Worm (Caenorhabditis elegans) whole organism, L4/young adult: ENCODE results near the gene srw-14.

Source experiments
- W03F9.2 ChIP-seq: fragments of 150-350 bp; optimal IDR thresholded peaks from 2 replicates; lab custom pipeline; 2014; ENCODE audit warnings: missing biosample characterization, missing genetic modification characterization
- him-1 ChIP-seq: sonication (generic microtip); optimal IDR thresholded peaks from 2 replicates; lab custom pipeline; 2016; ENCODE audit warnings: missing genotype, missing genetic modification reagents, missing genetic modification characterization, missing compliant biosample characterization

DNA sequence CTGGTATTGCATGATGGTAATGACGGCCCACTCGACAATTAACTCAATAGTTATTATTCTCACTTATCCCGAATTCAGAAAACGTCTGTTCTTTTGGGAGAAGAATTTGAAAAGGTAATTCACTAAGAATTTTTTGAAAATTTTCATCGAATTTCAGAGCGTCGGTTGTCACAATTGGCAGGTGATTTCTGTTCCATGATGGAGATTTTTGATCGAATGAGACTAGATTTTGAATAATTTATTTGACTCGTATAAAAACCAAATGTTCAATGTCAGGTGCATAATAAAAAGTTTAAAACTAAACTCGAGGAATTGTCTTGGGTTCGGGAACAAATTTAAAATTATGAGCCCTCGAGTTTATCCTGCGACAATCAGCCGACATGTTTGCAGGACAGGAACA is 9.0 kb upstream of the srw-14 start, which contains the start of gene sri-25:
- TF ChIP-seq W03F9.2 (tag; lab: Kevin White, UChicago) (no peak), him-1 (tag; lab: Kevin White, UChicago) (no peak)
